Fruit fly (Drosophila melanogaster) whole organism, pupa: Measurements from ENCODE around the gene CG9743.

Source experiments
- CG10348 ChIP-seq: fragments of 200-800 bp; sonication (Bioruptor generic); IDR thresholded peaks from 2 replicates; pipeline ENCODE4 v1.3.6; 2022; ENCODE audit warnings: missing biosample characterization, missing genetic modification characterization
- CG12605 ChIP-seq: fragments of 200-800 bp; sonication (Bioruptor generic); IDR thresholded peaks from 2 replicates; pipeline ENCODE4 v1.3.6; 2022; ENCODE audit warnings: missing biosample characterization, missing genetic modification characterization
- CG13204 ChIP-seq: fragments of 200-800 bp; sonication (Bioruptor generic); optimal IDR thresholded peaks from 2 replicates; lab custom pipeline; 2018; ENCODE audit warnings: missing biosample characterization, mild to moderate bottlenecking, missing genetic modification characterization, moderate library complexity
- CG14655 ChIP-seq: fragments of 200-800 bp; sonication (Bioruptor generic); optimal IDR thresholded peaks from 3 replicates; lab custom pipeline; 2017; ENCODE audit warnings: mild to moderate bottlenecking, missing biosample characterization, missing genetic modification reagents, missing genetic modification characterization
- CG15710 ChIP-seq: fragments of 200-800 bp; sonication (Bioruptor generic); optimal IDR thresholded peaks from 2 replicates; lab custom pipeline; 2018; ENCODE audit warnings: missing biosample characterization, mild to moderate bottlenecking, missing genetic modification characterization, moderate library complexity
- CG17806 ChIP-seq: fragments of 200-800 bp; sonication (Bioruptor generic); optimal IDR thresholded peaks from 2 replicates; lab custom pipeline; 2018; ENCODE audit warnings: missing biosample characterization, mild to moderate bottlenecking, missing genetic modification characterization, moderate library complexity
- CG32121 ChIP-seq: fragments of 200-800 bp; sonication (Bioruptor generic); IDR thresholded peaks from 2 replicates; pipeline ENCODE4 v1.3.6; 2022; ENCODE audit warnings: missing biosample characterization, missing genetic modification characterization
- CG34367 ChIP-seq: fragments of 200-800 bp; sonication (Bioruptor generic); optimal IDR thresholded peaks from 2 replicates; lab custom pipeline; 2018; ENCODE audit warnings: missing biosample characterization, mild to moderate bottlenecking, missing genetic modification characterization
- CG4496 ChIP-seq: fragments of 200-800 bp; sonication (Bioruptor generic); IDR thresholded peaks from 3 replicates; pipeline ENCODE4 v1.3.6; 2022; ENCODE audit warnings: missing biosample characterization, missing genetic modification characterization
- CG8159 ChIP-seq: fragments of 200-800 bp; sonication (Bioruptor generic); optimal IDR thresholded peaks from 3 replicates; lab custom pipeline; 2018; ENCODE audit warnings: missing biosample characterization, mild to moderate bottlenecking, missing genetic modification characterization, moderate library complexity
- CG8301 ChIP-seq: fragments of 200-800 bp; sonication (Bioruptor generic); optimal IDR thresholded peaks from 2 replicates; lab custom pipeline; 2018; ENCODE audit warnings: missing biosample characterization, mild to moderate bottlenecking, missing genetic modification characterization
- CG9948 ChIP-seq: fragments of 200-800 bp; sonication (Bioruptor generic); optimal IDR thresholded peaks from 2 replicates; lab custom pipeline; 2018; ENCODE audit warnings: missing biosample characterization, mild to moderate bottlenecking, missing genetic modification characterization, moderate library complexity
- D1 ChIP-seq: fragments of 200-800 bp; sonication (Bioruptor generic); optimal IDR thresholded peaks from 2 replicates; lab custom pipeline; 2018; ENCODE audit warnings: missing biosample characterization, mild to moderate bottlenecking, missing genetic modification characterization, moderate library complexity
- EcR ChIP-seq: fragments of 200-800 bp; sonication (Bioruptor generic); optimal IDR thresholded peaks from 3 replicates; lab custom pipeline; 2019; ENCODE audit warnings: missing biosample characterization, missing genetic modification characterization, mild to moderate bottlenecking, moderate library complexity, missing genetic modification reagents
- Ets98B ChIP-seq: fragments of 200-800 bp; sonication (Bioruptor generic); IDR thresholded peaks from 2 replicates; pipeline ENCODE4 v1.3.6; 2022; ENCODE audit warnings: missing biosample characterization, missing genetic modification characterization
- Pif1A ChIP-seq: fragments of 200-800 bp; sonication (Bioruptor generic); optimal IDR thresholded peaks from 3 replicates; lab custom pipeline; 2016; ENCODE audit warnings: missing biosample characterization, missing genetic modification characterization
- Pif1B ChIP-seq: fragments of 200-800 bp; sonication (Bioruptor generic); optimal IDR thresholded peaks from 3 replicates; lab custom pipeline; 2016; ENCODE audit warnings: missing biosample characterization, missing genetic modification characterization
- Snoo ChIP-seq: fragments of 200-800 bp; sonication (Bioruptor generic); optimal IDR thresholded peaks from 3 replicates; lab custom pipeline; 2017; ENCODE audit warnings: missing biosample characterization, mild to moderate bottlenecking, missing genetic modification characterization, inconsistent platforms
- fd96Ca ChIP-seq: fragments of 200-800 bp; sonication (Bioruptor generic); IDR thresholded peaks from 3 replicates; pipeline ENCODE4 v1.3.6; 2022; ENCODE audit warnings: missing biosample characterization, missing genetic modification characterization
- gl ChIP-seq: fragments of 200-800 bp; sonication (Bioruptor generic); optimal IDR thresholded peaks from 2 replicates; lab custom pipeline; 2018; ENCODE audit warnings: missing biosample characterization, mild to moderate bottlenecking, missing genetic modification characterization
- rn ChIP-seq: fragments of 200-800 bp; sonication (Bioruptor generic); IDR thresholded peaks from 2 replicates; pipeline ENCODE4 v1.3.6; 2022; ENCODE audit warnings: missing biosample characterization, missing genetic modification characterization

CG9743 gene

dm6 chr3R:30203104-30203986 lies 547 bp upstream of the CG9743 start:
- TF ChIP-seq fd96Ca (GFP tag; lab: Robert Waterston, UW): peak; percentile 84
- TF ChIP-seq Ets98B (GFP tag; lab: Robert Waterston, UW): peak; percentile 83
- TF ChIP-seq CG15710 (tag; lab: Kevin White, UChicago): peak; percentile 57
- peak; percentile 65; the same call in 1 of the 2 replicates for TF ChIP-seq CG12605 (GFP tag; lab: Robert Waterston, UW)
- peak; percentile 57 for TF ChIP-seq rn (GFP tag; lab: Robert Waterston, UW)
- TF ChIP-seq CG32121 (GFP tag; lab: Robert Waterston, UW): peak; percentile 81
- TF ChIP-seq CG10348 (GFP tag; lab: Robert Waterston, UW): peak; percentile 78
- peak; percentile 74 for TF ChIP-seq CG8159
- TF ChIP-seq CG8301: peak; percentile 81
- peak; percentile 77 for TF ChIP-seq CG14655 (GFP tag; lab: Kevin White, UChicago)
- TF ChIP-seq Snoo (tag; lab: Kevin White, UChicago): peak; percentile 25
- peak; percentile 79 for TF ChIP-seq Pif1A
- TF ChIP-seq Pif1B (GFP tag; lab: Kevin White, UChicago): peak; percentile 77
- peak; percentile 50 for TF ChIP-seq gl (tag; lab: Kevin White, UChicago)
- TF ChIP-seq CG34367 (tag; lab: Kevin White, UChicago): peak; percentile 30
- no peak for TF ChIP-seq D1 (tag; lab: Kevin White, UChicago)
- peak; percentile 67 for TF ChIP-seq CG17806
- peak; percentile 80 for TF ChIP-seq CG4496 (GFP tag; lab: Robert Waterston, UW)
- TF ChIP-seq EcR (GFP tag; lab: Kevin White, UChicago): peak; percentile 24
- TF ChIP-seq CG9948 (tag; lab: Kevin White, UChicago): peak; percentile 68
- no peak for TF ChIP-seq CG13204 (GFP tag; lab: Kevin White, UChicago)

dm6 chr3R:30201064-30201463 lies 1.7 kb downstream of the CG9743 start:
- no peak for TF ChIP-seq CG32121 (GFP tag; lab: Robert Waterston, UW)

- TF ChIP-seq fd96Ca (GFP tag; lab: Robert Waterston, UW) (no peak), Ets98B (GFP tag; lab: Robert Waterston, UW) (no peak), CG14655 (GFP tag; lab: Kevin White, UChicago) (no peak), CG34367 (tag; lab: Kevin White, UChicago) (no peak), EcR (GFP tag; lab: Kevin White, UChicago) (no peak), D1 (tag; lab: Kevin White, UChicago) (no peak)
Observed at dm6 chr3R:30200091-30200698, 2.6 kb downstream of the CG9743 start.

DNA sequence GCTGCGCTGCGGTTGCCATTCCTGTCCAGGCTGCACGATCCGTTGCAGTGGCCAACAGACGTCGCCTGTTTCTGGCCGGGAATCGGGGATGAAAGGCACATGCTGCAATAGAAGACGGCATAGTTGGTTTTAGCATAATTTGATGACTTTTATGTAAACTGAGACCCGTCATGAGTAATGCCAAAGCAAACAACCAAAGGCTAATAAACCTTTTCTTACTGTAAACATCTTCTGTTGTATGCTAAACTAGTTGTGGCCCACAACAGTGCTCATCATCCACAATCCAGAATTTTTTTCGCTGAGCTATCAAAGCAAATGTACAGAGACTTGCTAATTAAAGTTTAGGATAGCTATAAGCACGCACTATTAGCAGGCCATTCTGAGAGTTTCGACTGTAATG lies 4.0 kb downstream of the CG9743 start:
- TF ChIP-seq D1 (tag; lab: Kevin White, UChicago): no peak
- TF ChIP-seq CG14655 (GFP tag; lab: Kevin White, UChicago): no peak
- no peak for TF ChIP-seq gl (tag; lab: Kevin White, UChicago)
- TF ChIP-seq CG32121 (GFP tag; lab: Robert Waterston, UW): no peak
- TF ChIP-seq CG8159: no peak
- no peak for TF ChIP-seq CG4496 (GFP tag; lab: Robert Waterston, UW)
- no peak for TF ChIP-seq Snoo (tag; lab: Kevin White, UChicago)
- TF ChIP-seq CG8301: no peak
- no peak for TF ChIP-seq CG17806
- TF ChIP-seq CG12605 (GFP tag; lab: Robert Waterston, UW): no peak
- TF ChIP-seq CG9948 (tag; lab: Kevin White, UChicago): no peak
- no peak for TF ChIP-seq fd96Ca (GFP tag; lab: Robert Waterston, UW)

DNA sequence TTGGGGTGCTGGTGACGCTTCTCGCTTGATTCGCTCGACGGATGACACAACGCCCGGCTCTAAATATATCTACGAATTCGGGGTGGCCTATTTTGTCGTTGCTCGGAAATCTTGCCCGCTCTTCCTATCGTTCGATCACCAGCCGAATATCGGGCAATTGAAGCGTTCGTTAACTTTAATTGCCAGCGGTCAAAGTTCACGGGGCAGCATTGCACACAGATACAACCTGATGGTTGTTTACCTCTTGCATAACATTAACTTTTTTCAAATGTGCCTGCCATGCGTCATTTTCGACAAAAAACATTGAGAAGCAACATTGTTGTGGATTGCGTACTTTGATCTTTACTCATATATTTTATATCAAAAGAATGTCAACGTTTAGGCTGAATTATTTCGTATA lies 5.0 kb downstream of the CG9743 start:
- TF ChIP-seq EcR (GFP tag; lab: Kevin White, UChicago): no peak
- TF ChIP-seq CG32121 (GFP tag; lab: Robert Waterston, UW): no peak
- TF ChIP-seq fd96Ca (GFP tag; lab: Robert Waterston, UW): no peak
- no peak for TF ChIP-seq CG34367 (tag; lab: Kevin White, UChicago)
- no peak for TF ChIP-seq CG8159

- TF ChIP-seq CG34367 (tag; lab: Kevin White, UChicago): no peak
- TF ChIP-seq CG8159: no peak
- no peak for TF ChIP-seq CG9948 (tag; lab: Kevin White, UChicago)
- TF ChIP-seq CG8301: no peak
- TF ChIP-seq CG4496 (GFP tag; lab: Robert Waterston, UW): no peak
Observed at dm6 chr3R:30196128-30196527, 6.7 kb downstream of the CG9743 start, which contains the start of gene CG15531. Gene CG15531 (minus strand): TSS chr3R:30196228.
